Worm (Caenorhabditis elegans) whole organism, L1 larva: ENCODE measurements around the gene nifk-1.

Experiments used
- ama-1 ChIP-seq: fragments of 150-350 bp; optimal IDR thresholded peaks from 2 replicates; lab custom pipeline; 2014
- fos-1 ChIP-seq: fragments of 150-350 bp; optimal IDR thresholded peaks from 2 replicates; lab custom pipeline; 2014; ENCODE audit warnings: missing biosample characterization, missing genetic modification characterization
- hlh-4 ChIP-seq: sonication (generic microtip); optimal IDR thresholded peaks from 2 replicates; lab custom pipeline; 2016; ENCODE audit warnings: mild to moderate bottlenecking, missing genetic modification characterization, missing compliant biosample characterization
- hpl-2 ChIP-seq: fragments of 150-350 bp; optimal IDR thresholded peaks from 2 replicates; lab custom pipeline; 2014; ENCODE audit warnings: missing biosample characterization, missing genetic modification reagents, missing genetic modification characterization
- lin-39 ChIP-seq: fragments of 150-350 bp; optimal IDR thresholded peaks from 2 replicates; lab custom pipeline; 2014; ENCODE audit warnings: missing biosample characterization, missing genetic modification reagents, missing genetic modification characterization
- lsy-2 ChIP-seq, 2 experiments: fragments of 150-350 bp; optimal IDR thresholded peaks; 2 replicates each; lab custom pipeline; 2014; ENCODE audit warnings: missing biosample characterization in 2 of 2, missing genetic modification characterization in 2 of 2
- mdl-1 ChIP-seq, 2 experiments: fragments of 150-350 bp; optimal IDR thresholded peaks; 2 replicates each; lab custom pipeline; 2014 to 2017; ENCODE audit warnings: missing biosample characterization in 2 of 2, missing genetic modification characterization in 2 of 2, inconsistent platforms in 1 of 2
- pqm-1 ChIP-seq: sonication (generic microtip); optimal IDR thresholded peaks from 3 replicates; lab custom pipeline; 2017; ENCODE audit warnings: missing biosample characterization, missing genetic modification characterization
- snpc-4 ChIP-seq: fragments of 150-350 bp; optimal IDR thresholded peaks from 2 replicates; lab custom pipeline; 2014; ENCODE audit warnings: missing biosample characterization, missing genetic modification characterization
- sptf-1 ChIP-seq: fragments of 150-350 bp; optimal IDR thresholded peaks from 2 replicates; lab custom pipeline; 2014; ENCODE audit warnings: missing biosample characterization, missing genetic modification characterization
- tbx-2 ChIP-seq: sonication (generic microtip); optimal IDR thresholded peaks from 2 replicates; lab custom pipeline; 2016; ENCODE audit warnings: missing genetic modification characterization, missing compliant biosample characterization

DNA sequence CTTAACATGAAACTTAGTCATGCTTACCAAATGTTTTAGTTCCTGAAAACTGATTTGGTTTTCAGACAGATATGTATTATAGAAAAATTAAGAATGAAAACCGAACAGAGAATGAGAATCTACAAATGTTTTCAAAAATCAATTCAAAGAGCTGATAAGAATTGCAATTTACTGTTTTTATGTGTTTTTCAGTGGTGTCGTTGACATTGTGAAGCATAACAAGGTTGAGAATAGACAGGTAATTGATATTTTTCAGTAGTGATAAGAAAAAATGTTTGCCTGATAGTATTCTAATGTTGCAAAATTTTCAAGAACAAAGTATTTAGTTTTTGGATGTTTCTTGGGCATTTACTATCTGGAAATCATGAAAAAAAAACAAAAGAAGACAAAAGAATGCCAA, 49.8 kb downstream of the nifk-1 start, which contains the start of gene pfas-1:
- TF ChIP-seq lsy-2 (tag; optimal IDR thresholded peaks at IDR 0.05; lab: Kevin White, UChicago): no peak
- TF ChIP-seq ama-1 (lab: Kevin White, UChicago): no peak
- TF ChIP-seq snpc-4 (tag; lab: Kevin White, UChicago): no peak
- no peak for TF ChIP-seq sptf-1 (tag; lab: Kevin White, UChicago)
- TF ChIP-seq hpl-2 (GFP tag; lab: Kevin White, UChicago): no peak
- no peak for TF ChIP-seq fos-1 (tag; lab: Kevin White, UChicago)
- TF ChIP-seq tbx-2: no peak
- no peak for TF ChIP-seq mdl-1 (tag; optimal IDR thresholded peaks at IDR 0.05; lab: Kevin White, UChicago)
- TF ChIP-seq hlh-4: no peak
- TF ChIP-seq lin-39 (tag; lab: Kevin White, UChicago): no peak
- TF ChIP-seq pqm-1 (tag; lab: Kevin White, UChicago): no peak
